Worm (Caenorhabditis elegans) whole organism, L3 larva: ENCODE results near the gene taf-12.

Experiments used
- elt-2 ChIP-seq: sonication (generic microtip); optimal IDR thresholded peaks from 2 replicates; lab custom pipeline; 2016; ENCODE audit warnings: missing genetic modification reagents, mild to moderate bottlenecking, missing genetic modification characterization, missing compliant biosample characterization
- nhr-28 ChIP-seq: fragments of 150-350 bp; optimal IDR thresholded peaks from 2 replicates; lab custom pipeline; 2014; ENCODE audit warnings: missing biosample characterization, missing genetic modification characterization
- unc-62 ChIP-seq: fragments of 150-350 bp; sonication (generic microtip); optimal IDR thresholded peaks from 4 replicates; lab custom pipeline; 2014; ENCODE audit warnings: missing biosample characterization, missing genetic modification reagents, missing genetic modification characterization
- ztf-11 ChIP-seq: fragments of 150-350 bp; optimal IDR thresholded peaks from 2 replicates; lab custom pipeline; 2014; ENCODE audit warnings: missing biosample characterization, missing genetic modification characterization

DNA sequence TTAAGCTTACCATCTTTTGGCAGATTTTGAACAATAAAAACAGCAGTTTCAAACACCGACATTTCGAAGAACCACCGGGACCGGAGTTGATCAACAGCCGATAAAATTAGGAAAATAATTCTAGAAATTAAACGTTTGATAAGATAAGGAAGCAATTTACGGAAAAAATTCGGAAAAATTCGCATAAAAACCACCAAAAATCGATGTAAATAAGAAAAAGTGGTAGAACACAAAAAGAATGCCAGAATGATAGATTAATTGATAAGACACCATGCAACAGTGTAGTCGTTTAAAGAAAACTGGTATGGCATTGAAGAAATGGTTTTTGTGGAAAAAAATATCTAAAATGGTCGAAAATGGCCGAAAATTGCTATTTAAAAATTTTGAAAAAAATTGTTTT, 46.7 kb downstream of the taf-12 start, which contains the start of gene maa-1:
- TF ChIP-seq ztf-11 (no peak), unc-62 (GFP tag; lab: Kevin White, UChicago) (no peak), nhr-28 (tag; lab: Kevin White, UChicago) (no peak), elt-2 (tag; lab: Kevin White, UChicago) (peak; percentile 89)
